Fruit fly (Drosophila melanogaster): ENCODE data around the gene PIG-P.

dm6 chr3R:26024596-26025213 is 33.3 kb downstream of the PIG-P start:
- TF ChIP-seq gem (tag; optimal IDR thresholded peaks at IDR 0.05) (no peak), Lhr (GFP tag; optimal IDR thresholded peaks at IDR 0.05) (no peak), repo (GFP tag; optimal IDR thresholded peaks at IDR 0.05) (no peak), CG11695 (GFP tag; IDR thresholded peaks at IDR 0.05) (no peak), CG17912 (GFP tag; optimal IDR thresholded peaks at IDR 0.05) (no peak), CG6272 (GFP tag; IDR thresholded peaks at IDR 0.05) (no peak), psq (GFP tag; optimal IDR thresholded peaks at IDR 0.05) (no peak), Elba2 (GFP tag; optimal IDR thresholded peaks at IDR 0.05) (no peak)

All from whole organism, embryonic.